Worm (Caenorhabditis elegans) whole organism, early embryonic: Measurements from ENCODE around the gene F36H12.10.

Experiments
- F13C5.2 ChIP-seq: sonication (generic microtip); optimal IDR thresholded peaks from 2 replicates; lab custom pipeline; 2017; ENCODE audit warnings: mild to moderate bottlenecking, missing genetic modification characterization, inconsistent platforms, missing compliant biosample characterization
- aly-1 ChIP-seq: sonication (generic microtip); optimal IDR thresholded peaks from 2 replicates; lab custom pipeline; 2016; ENCODE audit warnings: missing genetic modification characterization, missing compliant biosample characterization
- ama-1 ChIP-seq: fragments of 150-350 bp; optimal IDR thresholded peaks from 2 replicates; lab custom pipeline; 2014
- ceh-13 ChIP-seq: fragments of 200-800 bp; sonication (Bioruptor generic); optimal IDR thresholded peaks from 2 replicates; lab custom pipeline; 2018; ENCODE audit warnings: mild to moderate bottlenecking, missing genetic modification characterization, missing compliant biosample characterization
- ets-7 ChIP-seq: sonication (generic microtip); optimal IDR thresholded peaks from 2 replicates; lab custom pipeline; 2016; ENCODE audit warnings: missing genotype, missing genetic modification characterization, missing compliant biosample characterization
- flt-1 ChIP-seq: fragments of 200-800 bp; sonication (Bioruptor generic); IDR thresholded peaks from 2 replicates; pipeline ENCODE4 v1.3.6; 2022; ENCODE audit warnings: missing genetic modification characterization, missing compliant biosample characterization
- hmg-4 ChIP-seq: fragments of 200-800 bp; sonication (Bioruptor generic); optimal IDR thresholded peaks from 2 replicates; lab custom pipeline; 2018; ENCODE audit warnings: mild to moderate bottlenecking, missing genetic modification characterization, missing compliant biosample characterization
- pes-1 ChIP-seq: fragments of 200-800 bp; sonication (Bioruptor generic); IDR thresholded peaks from 2 replicates; pipeline ENCODE4 v1.3.6; 2022; ENCODE audit warnings: missing genetic modification reagents, missing genetic modification characterization, missing compliant biosample characterization
- sea-1 ChIP-seq: fragments of 200-800 bp; sonication (Bioruptor generic); conservative IDR thresholded peaks from 2 replicates; pipeline ENCODE4 v1.3.6; 2022; ENCODE audit warnings: missing genetic modification characterization, missing compliant biosample characterization
- tra-4 ChIP-seq: sonication (generic microtip); optimal IDR thresholded peaks from 2 replicates; lab custom pipeline; 2017; ENCODE audit warnings: missing genetic modification characterization, missing compliant biosample characterization

ce11 chrIV:5277752-5278151 lies 23.2 kb upstream of the F36H12.10 start, which contains the start of gene F36H12.17:
- TF ChIP-seq tra-4 (tag; lab: Kevin White, UChicago), result no peak
- TF ChIP-seq ets-7, result no peak
- TF ChIP-seq ama-1 (lab: Kevin White, UChicago), result no peak
- TF ChIP-seq pes-1 (GFP tag; lab: Robert Waterston, UW), result no peak
- no peak for TF ChIP-seq aly-1 (tag; lab: Kevin White, UChicago)
- TF ChIP-seq F13C5.2, result no peak
- TF ChIP-seq sea-1 (GFP tag; lab: Robert Waterston, UW), result no peak
- TF ChIP-seq ceh-13 (GFP tag; lab: Kevin White, UChicago), result no peak
- TF ChIP-seq flt-1 (GFP tag; lab: Robert Waterston, UW), result no peak
- TF ChIP-seq hmg-4 (GFP tag; lab: Kevin White, UChicago), result no peak
